Fruit fly (Drosophila melanogaster) whole organism, prepupa: ENCODE results near the gene mio.

ENCODE experiments used
- Blimp-1 ChIP-seq: fragments of 200-800 bp; sonication (Bioruptor generic); optimal IDR thresholded peaks from 3 replicates; lab custom pipeline; 2017; ENCODE audit warnings: missing biosample characterization, missing genetic modification characterization, mild to moderate bottlenecking, moderate library complexity, missing genetic modification reagents
- CG11762 ChIP-seq: fragments of 200-800 bp; sonication (Bioruptor generic); optimal IDR thresholded peaks from 3 replicates; lab custom pipeline; 2016; ENCODE audit warnings: missing biosample characterization, missing genetic modification characterization; ENCODE audit not compliant: insufficient read depth
- CG15336 ChIP-seq: fragments of 200-800 bp; sonication (Bioruptor generic); IDR thresholded peaks from 2 replicates; pipeline ENCODE4 v1.3.6; 2022; ENCODE audit warnings: missing biosample characterization, missing genetic modification characterization
- CG1621 ChIP-seq: fragments of 200-800 bp; sonication (Bioruptor generic); optimal IDR thresholded peaks from 3 replicates; lab custom pipeline; 2018; ENCODE audit warnings: missing biosample characterization, mild to moderate bottlenecking, missing genetic modification characterization
- CG16779 ChIP-seq: fragments of 200-800 bp; sonication (Bioruptor generic); optimal IDR thresholded peaks from 3 replicates; lab custom pipeline; 2017; ENCODE audit warnings: missing biosample characterization, mild to moderate bottlenecking, missing genetic modification characterization
- CG3032 ChIP-seq: fragments of 200-800 bp; optimal IDR thresholded peaks from 2 replicates; lab custom pipeline; 2019; ENCODE audit warnings: missing biosample characterization, mild to moderate bottlenecking, missing genetic modification characterization, moderate library complexity
- CG31627 ChIP-seq: fragments of 200-800 bp; sonication (Bioruptor generic); optimal IDR thresholded peaks from 3 replicates; lab custom pipeline; 2016; ENCODE audit warnings: missing biosample characterization, missing genetic modification characterization
- CG32006 ChIP-seq: fragments of 200-800 bp; sonication (Bioruptor generic); optimal IDR thresholded peaks from 3 replicates; lab custom pipeline; 2017; ENCODE audit warnings: missing biosample characterization, mild to moderate bottlenecking, missing genetic modification characterization
- CG34406 ChIP-seq: fragments of 200-800 bp; sonication (Bioruptor generic); optimal IDR thresholded peaks from 3 replicates; lab custom pipeline; 2016; ENCODE audit warnings: missing biosample characterization, missing genetic modification characterization
- CG3919 ChIP-seq: fragments of 200-800 bp; sonication (Bioruptor generic); optimal IDR thresholded peaks from 3 replicates; lab custom pipeline; 2016; ENCODE audit warnings: missing biosample characterization, missing genetic modification characterization
- CG4318 ChIP-seq: fragments of 200-800 bp; sonication (Bioruptor generic); optimal IDR thresholded peaks from 3 replicates; lab custom pipeline; 2017; ENCODE audit warnings: missing biosample characterization, mild to moderate bottlenecking, missing genetic modification characterization
- CG6163 ChIP-seq: fragments of 200-800 bp; sonication (Bioruptor generic); IDR thresholded peaks from 3 replicates; pipeline ENCODE4 v1.3.6; 2022; ENCODE audit warnings: missing biosample characterization, missing genetic modification characterization
- CG6276 ChIP-seq: fragments of 200-800 bp; sonication (Bioruptor generic); optimal IDR thresholded peaks from 2 replicates; lab custom pipeline; 2017; ENCODE audit warnings: missing biosample characterization, mild to moderate bottlenecking, missing genetic modification characterization
- CG6792 ChIP-seq: fragments of 200-800 bp; sonication (Bioruptor generic); optimal IDR thresholded peaks from 3 replicates; lab custom pipeline; 2016; ENCODE audit warnings: missing biosample characterization, missing genetic modification characterization
- CG6854 ChIP-seq: fragments of 200-800 bp; sonication (Bioruptor generic); optimal IDR thresholded peaks from 2 replicates; lab custom pipeline; 2017; ENCODE audit warnings: missing biosample characterization, mild to moderate bottlenecking, missing genetic modification characterization
- CG7368 ChIP-seq: fragments of 200-800 bp; sonication (Bioruptor generic); optimal IDR thresholded peaks from 3 replicates; lab custom pipeline; 2016; ENCODE audit warnings: missing biosample characterization, missing genetic modification characterization
- CG8119 ChIP-seq: fragments of 200-800 bp; sonication (Bioruptor generic); IDR thresholded peaks from 3 replicates; pipeline ENCODE4 v1.3.6; 2022; ENCODE audit warnings: missing biosample characterization, missing genetic modification characterization
- CG8319 ChIP-seq: fragments of 200-800 bp; sonication (Bioruptor generic); optimal IDR thresholded peaks from 3 replicates; lab custom pipeline; 2016; ENCODE audit warnings: missing biosample characterization, missing genetic modification characterization
- CG8632 ChIP-seq: fragments of 200-800 bp; sonication (Bioruptor generic); optimal IDR thresholded peaks from 3 replicates; lab custom pipeline; 2016; ENCODE audit warnings: missing biosample characterization, missing genetic modification characterization
- CG9139 ChIP-seq: fragments of 200-800 bp; sonication (Bioruptor generic); optimal IDR thresholded peaks from 3 replicates; lab custom pipeline; 2017; ENCODE audit warnings: missing biosample characterization, mild to moderate bottlenecking, missing genetic modification characterization
- Eip75B ChIP-seq: fragments of 200-800 bp; sonication (Bioruptor generic); optimal IDR thresholded peaks from 3 replicates; lab custom pipeline; 2016; ENCODE audit warnings: missing biosample characterization, missing genetic modification characterization
- Eip78C ChIP-seq: fragments of 200-800 bp; sonication (Bioruptor generic); peaks from one replicate; lab custom pipeline; 2016; ENCODE audit warnings: missing biosample characterization, missing genetic modification characterization
- Ets21C ChIP-seq: fragments of 200-800 bp; sonication (Bioruptor generic); optimal IDR thresholded peaks from 3 replicates; lab custom pipeline; 2016; ENCODE audit warnings: missing biosample characterization, missing genetic modification characterization
- Gug ChIP-seq: fragments of 200-800 bp; sonication (Bioruptor generic); IDR thresholded peaks from 2 replicates; pipeline ENCODE4 v1.3.6; 2022; ENCODE audit warnings: missing biosample characterization, missing genetic modification characterization
- Hr38 ChIP-seq: sonication (Bioruptor generic); optimal IDR thresholded peaks from 2 replicates; lab custom pipeline; 2016; ENCODE audit warnings: missing biosample characterization, missing genetic modification characterization
- Hr39 ChIP-seq: fragments of 200-800 bp; sonication (Bioruptor generic); optimal IDR thresholded peaks from 2 replicates; lab custom pipeline; 2016; ENCODE audit warnings: missing biosample characterization, missing genetic modification characterization
- Met ChIP-seq: fragments of 200-800 bp; sonication (Bioruptor generic); optimal IDR thresholded peaks from 3 replicates; lab custom pipeline; 2016; ENCODE audit warnings: missing biosample characterization, missing genetic modification characterization
- Smox ChIP-seq: fragments of 200-800 bp; sonication (Bioruptor generic); optimal IDR thresholded peaks from 3 replicates; lab custom pipeline; 2016; ENCODE audit warnings: missing biosample characterization, missing genetic modification characterization
- Sox102F ChIP-seq: fragments of 200-800 bp; sonication (Bioruptor generic); optimal IDR thresholded peaks from 2 replicates; lab custom pipeline; 2016; ENCODE audit warnings: missing biosample characterization, mild to moderate bottlenecking, missing genetic modification characterization
- Sox14 ChIP-seq: fragments of 200-800 bp; sonication (Bioruptor generic); optimal IDR thresholded peaks from 3 replicates; lab custom pipeline; 2016; ENCODE audit warnings: missing biosample characterization, missing genetic modification characterization
- achi ChIP-seq: fragments of 200-800 bp; sonication (Bioruptor generic); optimal IDR thresholded peaks from 3 replicates; lab custom pipeline; 2016; ENCODE audit warnings: missing biosample characterization, missing genetic modification characterization
- dsx ChIP-seq: fragments of 200-800 bp; optimal IDR thresholded peaks from 3 replicates; lab custom pipeline; 2019; ENCODE audit warnings: missing biosample characterization, mild to moderate bottlenecking, missing genetic modification characterization, moderate library complexity; ENCODE audit not compliant: poor library complexity, severe bottlenecking
- eg ChIP-seq: fragments of 200-800 bp; sonication (Bioruptor generic); IDR thresholded peaks from 3 replicates; pipeline ENCODE4 v1.3.6; 2022; ENCODE audit warnings: missing biosample characterization, missing genetic modification characterization
- esn ChIP-seq: fragments of 200-800 bp; sonication (Bioruptor generic); optimal IDR thresholded peaks from 2 replicates; lab custom pipeline; 2016; ENCODE audit warnings: missing biosample characterization, mild to moderate bottlenecking, missing genetic modification characterization, moderate library complexity
- fd59A ChIP-seq: fragments of 200-800 bp; sonication (Bioruptor generic); optimal IDR thresholded peaks from 2 replicates; lab custom pipeline; 2017; ENCODE audit warnings: missing biosample characterization, mild to moderate bottlenecking, missing genetic modification characterization, missing genetic modification reagents
- fkh ChIP-seq: fragments of 200-800 bp; sonication (Bioruptor generic); optimal IDR thresholded peaks from 3 replicates; lab custom pipeline; 2017; ENCODE audit warnings: missing biosample characterization, mild to moderate bottlenecking, missing genetic modification characterization, moderate library complexity
- net ChIP-seq: fragments of 200-800 bp; sonication (Bioruptor generic); optimal IDR thresholded peaks from 3 replicates; lab custom pipeline; 2016; ENCODE audit warnings: missing biosample characterization, missing genetic modification characterization
- salr ChIP-seq, 2 experiments: fragments of 200-800 bp; sonication (Bioruptor generic); optimal IDR thresholded peaks; 3 replicates each; lab custom pipeline; 2016 to 2018; ENCODE audit warnings: missing biosample characterization in 2 of 2, missing genetic modification characterization in 2 of 2, mild to moderate bottlenecking in 1 of 2
- ss ChIP-seq, 2 experiments: fragments of 200-800 bp; sonication (Bioruptor generic); optimal IDR thresholded peaks; 2 replicates in 1 of 2; 3 replicates in 1 of 2; lab custom pipeline; 2017 to 2018; ENCODE audit warnings: mild to moderate bottlenecking in 2 of 2, missing biosample characterization in 2 of 2, missing genetic modification characterization in 2 of 2, moderate library complexity in 1 of 2
- svp ChIP-seq: fragments of 200-800 bp; sonication (Bioruptor generic); peaks from one replicate; lab custom pipeline; 2016; ENCODE audit warnings: missing biosample characterization, missing genetic modification characterization
- topi ChIP-seq: fragments of 200-800 bp; sonication (Bioruptor generic); optimal IDR thresholded peaks from 3 replicates; lab custom pipeline; 2016; ENCODE audit warnings: missing biosample characterization, missing genetic modification characterization
- vri ChIP-seq: fragments of 200-800 bp; sonication (Bioruptor generic); optimal IDR thresholded peaks from 3 replicates; lab custom pipeline; 2016; ENCODE audit warnings: missing biosample characterization, mild to moderate bottlenecking, missing genetic modification characterization

mio gene

DNA sequence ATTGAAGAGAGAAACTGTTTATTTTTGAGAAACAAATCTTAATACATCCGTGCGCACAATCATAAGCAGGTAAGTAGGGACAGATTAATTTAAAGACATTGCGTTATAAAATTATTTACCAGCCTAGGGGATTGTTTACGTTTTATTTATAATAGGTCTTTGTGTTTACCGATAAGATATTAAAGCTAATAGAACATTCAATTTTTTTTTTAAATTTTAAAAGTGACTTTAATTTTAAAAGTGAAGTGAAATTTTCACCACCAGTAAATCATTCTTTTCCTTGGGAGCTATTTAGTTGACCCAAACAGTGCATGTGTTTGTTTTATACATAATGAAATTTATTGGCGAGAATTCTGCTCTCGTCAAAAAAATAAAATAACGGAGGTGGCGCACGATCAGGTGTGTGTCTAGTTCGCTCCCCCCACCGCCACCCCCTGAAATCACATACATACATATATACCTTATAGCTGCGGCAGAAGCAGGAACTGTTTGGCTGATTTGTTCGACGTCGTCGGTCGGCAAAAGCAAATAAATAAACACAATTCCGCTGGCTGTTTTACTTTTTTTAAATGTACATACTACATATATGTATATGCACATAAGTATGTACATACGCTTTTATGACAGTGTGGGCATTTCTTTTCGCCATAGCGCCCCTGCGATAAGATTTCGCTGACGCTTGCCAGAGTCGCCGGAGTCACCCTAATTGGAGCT, 41.0 kb upstream of the mio start (continued):
- TF ChIP-seq CG8632 (GFP tag; lab: Kevin White, UChicago) (peak; percentile 61), CG31627 (peak; percentile 57), fd59A (GFP tag; lab: Kevin White, UChicago) (peak; percentile 43), Hr39 (GFP tag; lab: Kevin White, UChicago) (peak; percentile 63), svp (peak; percentile 80), CG6276 (GFP tag; lab: Kevin White, UChicago) (peak; percentile 35), CG1621 (tag; lab: Kevin White, UChicago) (no peak), Smox (peak; percentile 64), ss (GFP tag; optimal IDR thresholded peaks at IDR 0.05; lab: Kevin White, UChicago) (peak; percentile 38 to 66), topi (peak; percentile 64), Blimp-1 (GFP tag; lab: Kevin White, UChicago) (peak; percentile 30), Eip75B (GFP tag; lab: Kevin White, UChicago) (peak; percentile 60), CG6163 (GFP tag; lab: Robert Waterston, UW) (peak; percentile 36), salr (GFP tag; optimal IDR thresholded peaks at IDR 0.05; lab: Kevin White, UChicago) (peak in 1 of 2 experiments; percentile 61), fkh (GFP tag; lab: Kevin White, UChicago) (peak; percentile 83), Eip78C (peak; percentile 85), CG7368 (no peak), CG15336 (peak; percentile 61; the same call in 1 of the 2 replicates), Gug (GFP tag; lab: Robert Waterston, UW) (peak; percentile 20; the same call in 1 of the 2 replicates), CG8119 (GFP tag; lab: Robert Waterston, UW) (peak; percentile 25; the same call in 1 of the 3 replicates), CG6792 (GFP tag; lab: Kevin White, UChicago) (peak; percentile 27), dsx (GFP tag; lab: Kevin White, UChicago) (peak; percentile 0), Met (peak; percentile 59), CG9139 (GFP tag; lab: Kevin White, UChicago) (peak; percentile 35), Sox102F (GFP tag; lab: Kevin White, UChicago) (no peak), CG4318 (peak; percentile 30), esn (peak; percentile 67), CG6854 (peak; percentile 50), CG34406 (peak; percentile 68), CG16779 (no peak), CG3919 (GFP tag; lab: Kevin White, UChicago) (peak; percentile 34), vri (peak; percentile 20), Sox14 (GFP tag; lab: Kevin White, UChicago) (peak; percentile 49), eg (peak; percentile 52; the same call in 2 of the 3 replicates), CG3032 (peak; percentile 55), CG11762 (peak; percentile 43), Ets21C (GFP tag; lab: Kevin White, UChicago) (no peak), CG8319 (GFP tag; lab: Kevin White, UChicago) (peak; percentile 20), Hr38 (GFP tag; lab: Kevin White, UChicago) (no peak), achi (peak; percentile 63), CG32006 (GFP tag; lab: Kevin White, UChicago) (peak; percentile 64), net (GFP tag; lab: Kevin White, UChicago) (peak; percentile 27)
